Fruit fly (Drosophila melanogaster) whole organism, embryonic: ENCODE results near the gene CG15818.

ENCODE experiments used
- Antp ChIP-seq: fragments of 200-800 bp; sonication (Bioruptor generic); optimal IDR thresholded peaks from 3 replicates; lab custom pipeline; 2016; ENCODE audit warnings: missing biosample characterization, missing genetic modification characterization
- Atf3 ChIP-seq: fragments of 200-800 bp; sonication (Bioruptor generic); optimal IDR thresholded peaks from 3 replicates; lab custom pipeline; 2016; ENCODE audit warnings: missing biosample characterization, missing genetic modification characterization
- CG10979 ChIP-seq: fragments of 200-800 bp; sonication (Bioruptor generic); optimal IDR thresholded peaks from 2 replicates; lab custom pipeline; 2018; ENCODE audit warnings: missing biosample characterization, mild to moderate bottlenecking, missing genetic modification characterization, moderate library complexity
- CG12769 ChIP-seq: fragments of 200-800 bp; sonication (Bioruptor generic); optimal IDR thresholded peaks from 2 replicates; lab custom pipeline; 2019; ENCODE audit warnings: missing biosample characterization, mild to moderate bottlenecking, missing genetic modification characterization, moderate library complexity
- CG13424 ChIP-seq: fragments of 200-800 bp; sonication (Bioruptor generic); optimal IDR thresholded peaks from 2 replicates; lab custom pipeline; 2019; ENCODE audit warnings: missing biosample characterization, mild to moderate bottlenecking, missing genetic modification characterization, moderate library complexity
- CG13894 ChIP-seq: fragments of 200-800 bp; sonication (Bioruptor generic); optimal IDR thresholded peaks from 3 replicates; lab custom pipeline; 2018; ENCODE audit warnings: missing biosample characterization, mild to moderate bottlenecking, missing genetic modification characterization, moderate library complexity
- CG14014 ChIP-seq: fragments of 200-800 bp; sonication (Bioruptor generic); IDR thresholded peaks from 2 replicates; pipeline ENCODE4 v1.3.6; 2022; ENCODE audit warnings: missing biosample characterization, missing genetic modification characterization
- CG14667 ChIP-seq: fragments of 200-800 bp; sonication (Bioruptor generic); IDR thresholded peaks from 2 replicates; pipeline ENCODE4 v1.3.6; 2022; ENCODE audit warnings: missing biosample characterization, missing genetic modification characterization
- CG14860 ChIP-seq: fragments of 200-800 bp; sonication (Bioruptor generic); IDR thresholded peaks from 3 replicates; pipeline ENCODE4 v1.3.6; 2022; ENCODE audit warnings: missing biosample characterization, missing genetic modification characterization; ENCODE audit not compliant: partially characterized antibody
- CG16863 ChIP-seq: fragments of 200-800 bp; sonication (Bioruptor generic); optimal IDR thresholded peaks from 3 replicates; lab custom pipeline; 2016; ENCODE audit warnings: missing biosample characterization, missing genetic modification characterization
- CG17802 ChIP-seq: fragments of 200-800 bp; sonication (Bioruptor generic); optimal IDR thresholded peaks from 2 replicates; lab custom pipeline; 2018; ENCODE audit warnings: missing biosample characterization, mild to moderate bottlenecking, missing genetic modification characterization, moderate library complexity
- CG17829 ChIP-seq: fragments of 200-800 bp; optimal IDR thresholded peaks from 2 replicates; lab custom pipeline; 2019; ENCODE audit warnings: missing biosample characterization, mild to moderate bottlenecking, missing genetic modification characterization, moderate library complexity
- CG1832 ChIP-seq: fragments of 200-800 bp; sonication (Bioruptor generic); optimal IDR thresholded peaks from 2 replicates; lab custom pipeline; 2017; ENCODE audit warnings: missing biosample characterization, mild to moderate bottlenecking, missing genetic modification characterization, inconsistent platforms
- CG2129 ChIP-seq: fragments of 200-800 bp; sonication (Bioruptor generic); IDR thresholded peaks from 2 replicates; pipeline ENCODE4 v1.3.6; 2022; ENCODE audit warnings: missing biosample characterization, missing genetic modification characterization; ENCODE audit not compliant: partially characterized antibody
- CG2889 ChIP-seq: fragments of 200-800 bp; sonication (Bioruptor generic); IDR thresholded peaks from 3 replicates; pipeline ENCODE4 v1.3.6; 2022; ENCODE audit warnings: missing biosample characterization, missing genetic modification characterization
- CG34376 ChIP-seq: fragments of 200-800 bp; sonication (Bioruptor generic); optimal IDR thresholded peaks from 2 replicates; lab custom pipeline; 2018; ENCODE audit warnings: missing biosample characterization, mild to moderate bottlenecking, missing genetic modification characterization
- CG42726 ChIP-seq: fragments of 200-800 bp; sonication (Bioruptor generic); IDR thresholded peaks from 2 replicates; pipeline ENCODE4 v1.3.6; 2022; ENCODE audit warnings: missing biosample characterization, missing genetic modification characterization; ENCODE audit not compliant: partially characterized antibody
- CG43689 ChIP-seq: fragments of 200-800 bp; sonication (Bioruptor generic); IDR thresholded peaks from 2 replicates; pipeline ENCODE4 v1.3.6; 2022; ENCODE audit warnings: missing biosample characterization, missing genetic modification characterization
- CG6854 ChIP-seq: fragments of 200-800 bp; sonication (Bioruptor generic); optimal IDR thresholded peaks from 3 replicates; lab custom pipeline; 2017; ENCODE audit warnings: missing biosample characterization, mild to moderate bottlenecking, missing genetic modification characterization
- CG7357 ChIP-seq: fragments of 200-800 bp; sonication (Bioruptor generic); IDR thresholded peaks from 3 replicates; pipeline ENCODE4 v1.3.6; 2022; ENCODE audit warnings: missing biosample characterization, missing genetic modification characterization
- CG7928 ChIP-seq: fragments of 200-800 bp; sonication (Bioruptor generic); optimal IDR thresholded peaks from 2 replicates; lab custom pipeline; 2017; ENCODE audit warnings: missing biosample characterization, mild to moderate bottlenecking, missing genetic modification characterization
- CG9797 ChIP-seq: fragments of 200-800 bp; sonication (Bioruptor generic); optimal IDR thresholded peaks from 3 replicates; lab custom pipeline; 2018; ENCODE audit warnings: missing biosample characterization, mild to moderate bottlenecking, missing genetic modification characterization
- CG9817 ChIP-seq: fragments of 200-800 bp; sonication (Bioruptor generic); optimal IDR thresholded peaks from 2 replicates; lab custom pipeline; 2018; ENCODE audit warnings: missing biosample characterization, mild to moderate bottlenecking, missing genetic modification characterization, moderate library complexity
- CG9876 ChIP-seq: fragments of 200-800 bp; sonication (Bioruptor generic); optimal IDR thresholded peaks from 2 replicates; lab custom pipeline; 2016; ENCODE audit warnings: missing biosample characterization, missing genetic modification characterization
- CkIIα-i1 ChIP-seq: fragments of 200-800 bp; sonication (Bioruptor generic); IDR thresholded peaks from 2 replicates; pipeline ENCODE4 v1.3.6; 2022; ENCODE audit warnings: missing biosample characterization, missing genetic modification characterization
- Dbx ChIP-seq: fragments of 200-800 bp; sonication (Bioruptor generic); IDR thresholded peaks from 3 replicates; pipeline ENCODE4 v1.3.6; 2022; ENCODE audit warnings: missing biosample characterization, missing genetic modification characterization
- Dp ChIP-seq: fragments of 200-800 bp; sonication (Bioruptor generic); optimal IDR thresholded peaks from 2 replicates; lab custom pipeline; 2018; ENCODE audit warnings: missing biosample characterization, mild to moderate bottlenecking, missing genetic modification characterization, moderate library complexity
- Drgx ChIP-seq: fragments of 200-800 bp; sonication (Bioruptor generic); IDR thresholded peaks from 2 replicates; pipeline ENCODE4 v1.3.6; 2022; ENCODE audit warnings: missing biosample characterization, missing genetic modification characterization
- Elba2 ChIP-seq: fragments of 200-800 bp; sonication (Bioruptor generic); optimal IDR thresholded peaks from 3 replicates; lab custom pipeline; 2016; ENCODE audit warnings: missing biosample characterization, missing genetic modification characterization
- HmgZ ChIP-seq: fragments of 200-800 bp; sonication (Bioruptor generic); optimal IDR thresholded peaks from 2 replicates; lab custom pipeline; 2018; ENCODE audit warnings: missing biosample characterization, mild to moderate bottlenecking, missing genetic modification characterization
- Hmx ChIP-seq: fragments of 200-800 bp; sonication (Bioruptor generic); optimal IDR thresholded peaks from 2 replicates; lab custom pipeline; 2016; ENCODE audit warnings: missing biosample characterization, missing genetic modification characterization
- Jarid2 ChIP-seq: fragments of 200-800 bp; sonication (Bioruptor generic); optimal IDR thresholded peaks from 3 replicates; lab custom pipeline; 2017; ENCODE audit warnings: mild to moderate bottlenecking, missing biosample characterization, missing genetic modification reagents, missing genetic modification characterization
- Nf-YC ChIP-seq: fragments of 200-800 bp; optimal IDR thresholded peaks from 3 replicates; lab custom pipeline; 2019; ENCODE audit warnings: missing biosample characterization, mild to moderate bottlenecking, missing genetic modification characterization, moderate library complexity
- Sry-β ChIP-seq: fragments of 200-800 bp; sonication (Bioruptor generic); optimal IDR thresholded peaks from 2 replicates; lab custom pipeline; 2018; ENCODE audit warnings: missing biosample characterization, mild to moderate bottlenecking, missing genetic modification characterization, moderate library complexity
- ash1 ChIP-seq: fragments of 200-800 bp; sonication (Bioruptor generic); optimal IDR thresholded peaks from 2 replicates; lab custom pipeline; 2018; ENCODE audit warnings: missing biosample characterization, mild to moderate bottlenecking, missing genetic modification characterization
- ato ChIP-seq: fragments of 200-800 bp; sonication (Bioruptor generic); IDR thresholded peaks from 2 replicates; pipeline ENCODE4 v1.3.6; 2022; ENCODE audit warnings: missing biosample characterization, missing genetic modification characterization; ENCODE audit not compliant: partially characterized antibody
- bigmax ChIP-seq: fragments of 200-800 bp; sonication (Bioruptor generic); optimal IDR thresholded peaks from 2 replicates; lab custom pipeline; 2018; ENCODE audit warnings: missing biosample characterization, mild to moderate bottlenecking, missing genetic modification characterization
- fd102C ChIP-seq: fragments of 200-800 bp; sonication (Bioruptor generic); optimal IDR thresholded peaks from 2 replicates; lab custom pipeline; 2018; ENCODE audit warnings: missing biosample characterization, mild to moderate bottlenecking, missing genetic modification characterization, moderate library complexity
- fd3F ChIP-seq: fragments of 200-800 bp; sonication (Bioruptor generic); optimal IDR thresholded peaks from 2 replicates; lab custom pipeline; 2018; ENCODE audit warnings: missing biosample characterization, mild to moderate bottlenecking, missing genetic modification characterization, moderate library complexity
- gsb-n ChIP-seq: fragments of 200-800 bp; sonication (Bioruptor generic); optimal IDR thresholded peaks from 3 replicates; lab custom pipeline; 2018; ENCODE audit warnings: missing biosample characterization, mild to moderate bottlenecking, missing genetic modification characterization
- inv ChIP-seq: fragments of 200-800 bp; sonication (Bioruptor generic); IDR thresholded peaks from 2 replicates; pipeline ENCODE4 v1.3.6; 2022; ENCODE audit warnings: missing biosample characterization, missing genetic modification characterization; ENCODE audit not compliant: partially characterized antibody
- maf-S ChIP-seq: fragments of 200-800 bp; sonication (Bioruptor generic); optimal IDR thresholded peaks from 2 replicates; lab custom pipeline; 2016; ENCODE audit warnings: missing biosample characterization, missing genetic modification characterization
- pzg ChIP-seq: fragments of 200-800 bp; sonication (Bioruptor generic); optimal IDR thresholded peaks from 3 replicates; lab custom pipeline; 2018; ENCODE audit warnings: missing biosample characterization, mild to moderate bottlenecking, missing genetic modification characterization, moderate library complexity
- ranshi ChIP-seq: fragments of 200-800 bp; sonication (Bioruptor generic); IDR thresholded peaks from 2 replicates; pipeline ENCODE4 v1.3.6; 2022; ENCODE audit warnings: missing biosample characterization, missing genetic modification characterization
- schlank ChIP-seq: fragments of 200-800 bp; sonication (Bioruptor generic); optimal IDR thresholded peaks from 2 replicates; lab custom pipeline; 2018; ENCODE audit warnings: missing biosample characterization, mild to moderate bottlenecking, missing genetic modification characterization
- sr ChIP-seq: fragments of 200-800 bp; sonication (Bioruptor generic); IDR thresholded peaks from 3 replicates; pipeline ENCODE4 v1.3.6; 2022; ENCODE audit warnings: missing biosample characterization, missing genetic modification characterization
- tin ChIP-seq: fragments of 200-800 bp; sonication (Bioruptor generic); optimal IDR thresholded peaks from 3 replicates; lab custom pipeline; 2016; ENCODE audit warnings: missing biosample characterization, missing genetic modification characterization
- trem ChIP-seq: fragments of 200-800 bp; optimal IDR thresholded peaks from 3 replicates; lab custom pipeline; 2019; ENCODE audit warnings: missing biosample characterization, mild to moderate bottlenecking, missing genetic modification characterization, moderate library complexity
- tx ChIP-seq: fragments of 200-800 bp; sonication (Bioruptor generic); optimal IDR thresholded peaks from 2 replicates; lab custom pipeline; 2016; ENCODE audit warnings: missing biosample characterization, missing genetic modification characterization
- usp ChIP-seq: fragments of >200 bp; optimal IDR thresholded peaks from 2 replicates; lab custom pipeline; 2017; ENCODE audit warnings: missing biosample characterization, missing genetic modification characterization
- zfh1 ChIP-seq: fragments of 200-800 bp; sonication (Bioruptor generic); IDR thresholded peaks from 3 replicates; pipeline ENCODE4 v1.3.6; 2022; ENCODE audit warnings: missing biosample characterization, missing genetic modification characterization

CG15818 gene

DNA sequence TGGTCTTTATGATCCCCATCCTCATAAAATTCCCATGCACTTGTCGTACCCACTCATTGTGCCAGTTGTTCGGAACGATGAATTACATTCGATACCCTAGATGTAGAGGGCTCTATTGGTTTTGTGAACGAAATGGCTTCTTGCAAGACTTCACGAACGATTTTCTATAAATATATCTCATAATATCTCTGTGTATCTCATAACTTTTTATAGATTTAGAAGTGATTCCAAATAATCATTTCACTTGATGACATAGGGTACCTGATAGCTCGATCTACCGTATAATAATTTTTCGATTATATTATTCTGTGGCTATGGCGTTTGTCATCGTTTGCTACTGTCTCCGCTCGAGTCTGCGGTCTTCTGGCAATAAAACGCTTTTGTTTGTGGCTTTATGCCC, 13.7 kb upstream of the CG15818 start (continued):
- TF ChIP-seq Dp, result no peak
- no peak for TF ChIP-seq CG43689
- TF ChIP-seq CG16863 (GFP tag; lab: Kevin White, UChicago), result no peak
- TF ChIP-seq CG14860, result no peak
- TF ChIP-seq CkIIα-i1 (GFP tag; lab: Robert Waterston, UW), result no peak
- TF ChIP-seq Elba2 (GFP tag; lab: Kevin White, UChicago), result no peak
- peak; percentile 74 for TF ChIP-seq CG12769 (tag; lab: Kevin White, UChicago)
- no peak for TF ChIP-seq usp (GFP tag; lab: Kevin White, UChicago)
- peak; percentile 46 for TF ChIP-seq CG17829 (tag; lab: Kevin White, UChicago)
- TF ChIP-seq HmgZ (tag; lab: Kevin White, UChicago), result peak; percentile 47
- TF ChIP-seq tin (GFP tag; lab: Kevin White, UChicago), result peak; percentile 51
- TF ChIP-seq Hmx, result no peak
- TF ChIP-seq sr, result peak; percentile 14; the same call in 1 of the 3 replicates
- TF ChIP-seq CG13894 (tag; lab: Kevin White, UChicago), result peak; percentile 40
- TF ChIP-seq CG42726 (GFP tag; lab: Robert Waterston, UW), result no peak
- no peak for TF ChIP-seq schlank
- TF ChIP-seq CG7928 (GFP tag; lab: Kevin White, UChicago), result no peak
- TF ChIP-seq CG9817, result peak; percentile 36
- TF ChIP-seq ato (GFP tag; lab: Robert Waterston, UW), result no peak
- TF ChIP-seq CG34376 (GFP tag; lab: Kevin White, UChicago), result no peak
- no peak for TF ChIP-seq tx (GFP tag; lab: Kevin White, UChicago)
- no peak for TF ChIP-seq CG1832
- no peak for TF ChIP-seq CG2889 (GFP tag; lab: Robert Waterston, UW)
- no peak for TF ChIP-seq Nf-YC (tag; lab: Kevin White, UChicago)
- TF ChIP-seq bigmax (GFP tag; lab: Kevin White, UChicago), result no peak
- TF ChIP-seq maf-S (GFP tag; lab: Kevin White, UChicago), result peak; percentile 34
- TF ChIP-seq pzg (GFP tag; lab: Kevin White, UChicago), result no peak
- no peak for TF ChIP-seq trem (tag; lab: Kevin White, UChicago)
- peak; percentile 48; the same call in 1 of the 2 replicates for TF ChIP-seq ranshi (GFP tag; lab: Robert Waterston, UW)
- peak; percentile 74 for TF ChIP-seq CG14014 (GFP tag; lab: Robert Waterston, UW)
- peak; percentile 57; the same call in 1 of the 3 replicates for TF ChIP-seq zfh1 (GFP tag; lab: Robert Waterston, UW)
- peak; percentile 26 for TF ChIP-seq CG17802
- peak; percentile 58 for TF ChIP-seq CG10979 (tag; lab: Kevin White, UChicago)
- TF ChIP-seq Dbx (GFP tag; lab: Robert Waterston, UW), result 0 out of 3 replicates have a peak, but pooled peaks have one; percentile 38
- no peak for TF ChIP-seq inv (GFP tag; lab: Robert Waterston, UW)
- TF ChIP-seq CG14667 (GFP tag; lab: Robert Waterston, UW), result peak; percentile 75
- TF ChIP-seq CG9876 (GFP tag; lab: Kevin White, UChicago), result peak; percentile 5
- TF ChIP-seq CG7357 (GFP tag; lab: Robert Waterston, UW), result peak; percentile 65; the same call in 2 of the 3 replicates
- TF ChIP-seq Antp (GFP tag; lab: Kevin White, UChicago), result peak; percentile 34
- TF ChIP-seq Atf3 (GFP tag; lab: Kevin White, UChicago), result no peak
- TF ChIP-seq Drgx (GFP tag; lab: Robert Waterston, UW), result peak; percentile 80
- peak; percentile 44 for TF ChIP-seq fd3F (GFP tag; lab: Kevin White, UChicago)
- no peak for TF ChIP-seq CG2129 (GFP tag; lab: Robert Waterston, UW)
- no peak for TF ChIP-seq Sry-β
- peak; percentile 29 for TF ChIP-seq CG6854
- no peak for TF ChIP-seq gsb-n (tag; lab: Kevin White, UChicago)
- TF ChIP-seq CG9797 (GFP tag; lab: Kevin White, UChicago), result no peak
- TF ChIP-seq fd102C (GFP tag; lab: Kevin White, UChicago), result no peak
- TF ChIP-seq Jarid2, result no peak
- TF ChIP-seq ash1 (GFP tag; lab: Kevin White, UChicago), result no peak
- peak; percentile 55 for TF ChIP-seq CG13424 (tag; lab: Kevin White, UChicago)
